Worm (Caenorhabditis elegans) whole organism, L1 larva: ENCODE results near the gene R07B1.7.

Experiments
- C04F5.9 ChIP-seq: sonication (generic microtip); optimal IDR thresholded peaks from 2 replicates; lab custom pipeline; 2016; ENCODE audit warnings: missing genetic modification characterization, missing compliant biosample characterization
- F16B12.6 ChIP-seq: fragments of 150-350 bp; optimal IDR thresholded peaks from 2 replicates; lab custom pipeline; 2014; ENCODE audit warnings: missing biosample characterization, missing genetic modification characterization
- Y116A8C.19 ChIP-seq: sonication (generic microtip); optimal IDR thresholded peaks from 2 replicates; lab custom pipeline; 2016; ENCODE audit warnings: missing compliant biosample characterization, missing genetic modification characterization, borderline replicate concordance
- aly-2 ChIP-seq: fragments of 150-350 bp; optimal IDR thresholded peaks from 2 replicates; lab custom pipeline; 2014; ENCODE audit warnings: missing biosample characterization, missing genetic modification characterization
- ama-1 ChIP-seq: fragments of 150-350 bp; optimal IDR thresholded peaks from 2 replicates; lab custom pipeline; 2014
- blmp-1 ChIP-seq: fragments of 150-350 bp; optimal IDR thresholded peaks from 2 replicates; lab custom pipeline; 2014; ENCODE audit warnings: missing biosample characterization, missing genetic modification characterization
- ceh-63 ChIP-seq: fragments of 200-800 bp; sonication (Bioruptor generic); optimal IDR thresholded peaks from 2 replicates; lab custom pipeline; 2018; ENCODE audit warnings: mild to moderate bottlenecking, missing genetic modification characterization, missing compliant biosample characterization
- ceh-8 ChIP-seq: fragments of 200-800 bp; sonication (Bioruptor generic); optimal IDR thresholded peaks from 2 replicates; lab custom pipeline; 2018; ENCODE audit warnings: mild to moderate bottlenecking, missing genetic modification characterization, moderate library complexity, missing compliant biosample characterization
- ceh-82 ChIP-seq, 3 experiments: fragments of 150-350 bp in 1 of 3; sonication (generic microtip) in 2 of 3; optimal IDR thresholded peaks; 2 replicates each; lab custom pipeline; 2014 to 2017; ENCODE audit warnings: missing biosample characterization in 3 of 3, missing genetic modification characterization in 3 of 3
- ceh-88 ChIP-seq: fragments of 200-800 bp; sonication (Bioruptor generic); IDR thresholded peaks from 2 replicates; pipeline ENCODE4 v1.3.6; 2022; ENCODE audit warnings: missing genetic modification characterization, missing compliant biosample characterization
- dsc-1 ChIP-seq: sonication (generic microtip); optimal IDR thresholded peaks from 2 replicates; lab custom pipeline; 2016; ENCODE audit warnings: mild to moderate bottlenecking, missing genetic modification characterization, missing compliant biosample characterization
- efl-1 ChIP-seq, 4 experiments: fragments of 150-350 bp; optimal IDR thresholded peaks in 3 of 4; peaks in 1 of 4; 1 replicate in 1 of 4; 2 replicates in 3 of 4; lab custom pipeline; 2014; ENCODE audit warnings: missing biosample characterization in 2 of 4, missing genetic modification characterization in 2 of 4, missing genetic modification reagents in 2 of 4
- efl-3 ChIP-seq: fragments of 200-800 bp; sonication (Bioruptor generic); optimal IDR thresholded peaks from 2 replicates; lab custom pipeline; 2018; ENCODE audit warnings: mild to moderate bottlenecking, missing genetic modification characterization, missing compliant biosample characterization
- egl-13 ChIP-seq: sonication (generic microtip); optimal IDR thresholded peaks from 2 replicates; lab custom pipeline; 2016; ENCODE audit warnings: missing genotype, missing genetic modification reagents, missing genetic modification characterization, missing compliant biosample characterization
- fkh-4 ChIP-seq: sonication (generic microtip); optimal IDR thresholded peaks from 2 replicates; lab custom pipeline; 2016; ENCODE audit warnings: missing compliant biosample characterization, missing genetic modification characterization, borderline replicate concordance
- fkh-8 ChIP-seq: sonication (generic microtip); optimal IDR thresholded peaks from 2 replicates; lab custom pipeline; 2016; ENCODE audit warnings: mild to moderate bottlenecking, missing genetic modification characterization, missing compliant biosample characterization
- hpl-2 ChIP-seq: fragments of 150-350 bp; optimal IDR thresholded peaks from 2 replicates; lab custom pipeline; 2014; ENCODE audit warnings: missing biosample characterization, missing genetic modification reagents, missing genetic modification characterization
- jun-1 ChIP-seq: fragments of 150-350 bp; optimal IDR thresholded peaks from 2 replicates; lab custom pipeline; 2014; ENCODE audit warnings: missing biosample characterization, missing genetic modification reagents, missing genetic modification characterization
- lin-14 ChIP-seq: fragments of 200-800 bp; sonication (Bioruptor generic); optimal IDR thresholded peaks from 2 replicates; lab custom pipeline; 2018; ENCODE audit warnings: mild to moderate bottlenecking, missing genetic modification characterization, moderate library complexity, missing compliant biosample characterization
- lin-15B ChIP-seq: fragments of 150-350 bp; sonication (generic microtip); optimal IDR thresholded peaks from 3 replicates; lab custom pipeline; 2014; ENCODE audit warnings: missing biosample characterization, missing genetic modification characterization
- lin-35 ChIP-seq, 2 experiments: fragments of 150-350 bp; optimal IDR thresholded peaks; 2 replicates each; lab custom pipeline; 2014; ENCODE audit warnings: missing biosample characterization in 2 of 2, missing genetic modification characterization in 2 of 2, missing genetic modification reagents in 2 of 2
- lir-3 ChIP-seq: sonication (generic microtip); optimal IDR thresholded peaks from 2 replicates; lab custom pipeline; 2016; ENCODE audit warnings: mild to moderate bottlenecking, missing genetic modification characterization, moderate library complexity, missing compliant biosample characterization; ENCODE audit not compliant: poor library complexity
- lsy-2 ChIP-seq, 2 experiments: fragments of 150-350 bp; optimal IDR thresholded peaks; 2 replicates each; lab custom pipeline; 2014; ENCODE audit warnings: missing biosample characterization in 2 of 2, missing genetic modification characterization in 2 of 2
- mab-9 ChIP-seq: fragments of 200-800 bp; sonication (Bioruptor generic); IDR thresholded peaks from 2 replicates; pipeline ENCODE4 v1.3.6; 2022; ENCODE audit warnings: missing genetic modification reagents, missing genetic modification characterization, missing compliant biosample characterization
- mdl-1 ChIP-seq, 2 experiments: fragments of 150-350 bp; optimal IDR thresholded peaks; 2 replicates each; lab custom pipeline; 2014 to 2017; ENCODE audit warnings: missing biosample characterization in 2 of 2, missing genetic modification characterization in 2 of 2, inconsistent platforms in 1 of 2
- mep-1 ChIP-seq: fragments of 150-350 bp; optimal IDR thresholded peaks from 2 replicates; lab custom pipeline; 2014; ENCODE audit warnings: missing biosample characterization, missing genetic modification characterization
- nhr-12 ChIP-seq: sonication (generic microtip); optimal IDR thresholded peaks from 2 replicates; lab custom pipeline; 2017; ENCODE audit warnings: missing biosample characterization, missing genetic modification characterization
- nhr-20 ChIP-seq: sonication (generic microtip); optimal IDR thresholded peaks from 2 replicates; lab custom pipeline; 2016; ENCODE audit warnings: mild to moderate bottlenecking, missing genetic modification characterization, missing compliant biosample characterization
- nhr-237 ChIP-seq: fragments of 150-350 bp; optimal IDR thresholded peaks from 2 replicates; lab custom pipeline; 2014; ENCODE audit warnings: missing biosample characterization, missing genetic modification characterization
- nhr-47 ChIP-seq: sonication (generic microtip); optimal IDR thresholded peaks from 2 replicates; lab custom pipeline; 2016; ENCODE audit warnings: mild to moderate bottlenecking, missing genetic modification characterization, moderate library complexity, missing compliant biosample characterization
- nhr-71 ChIP-seq: sonication (generic microtip); optimal IDR thresholded peaks from 2 replicates; lab custom pipeline; 2016; ENCODE audit warnings: mild to moderate bottlenecking, missing genetic modification characterization, moderate library complexity, missing compliant biosample characterization
- nhr-77 ChIP-seq: fragments of 150-350 bp; optimal IDR thresholded peaks from 2 replicates; lab custom pipeline; 2014; ENCODE audit warnings: missing biosample characterization, missing genetic modification characterization
- nhr-85 ChIP-seq: sonication (generic microtip); peaks from one replicate; lab custom pipeline; 2016; ENCODE audit warnings: missing genetic modification characterization, inconsistent platforms, missing compliant biosample characterization
- pag-3 ChIP-seq: sonication (generic microtip); optimal IDR thresholded peaks from 2 replicates; lab custom pipeline; 2017; ENCODE audit warnings: missing genetic modification characterization, mild to moderate bottlenecking, missing compliant biosample characterization, antibody characterized with exemption, borderline replicate concordance; ENCODE audit not compliant: insufficient read depth
- rnt-1 ChIP-seq: sonication (generic microtip); optimal IDR thresholded peaks from 2 replicates; lab custom pipeline; 2016; ENCODE audit warnings: mild to moderate bottlenecking, missing genetic modification characterization, moderate library complexity, missing compliant biosample characterization
- snu-23 ChIP-seq: sonication (generic microtip); optimal IDR thresholded peaks from 2 replicates; lab custom pipeline; 2016; ENCODE audit warnings: missing genetic modification characterization, missing compliant biosample characterization
- sox-4 ChIP-seq: sonication (generic microtip); optimal IDR thresholded peaks from 2 replicates; lab custom pipeline; 2016; ENCODE audit warnings: missing genetic modification characterization, missing compliant biosample characterization
- sup-37 ChIP-seq: fragments of 200-800 bp; sonication (Bioruptor generic); optimal IDR thresholded peaks from 2 replicates; lab custom pipeline; 2018; ENCODE audit warnings: mild to moderate bottlenecking, missing genetic modification characterization, missing compliant biosample characterization
- swsn-7 ChIP-seq: sonication (generic microtip); optimal IDR thresholded peaks from 2 replicates; lab custom pipeline; 2016; ENCODE audit warnings: missing genetic modification characterization, missing compliant biosample characterization
- tbx-2 ChIP-seq: sonication (generic microtip); optimal IDR thresholded peaks from 2 replicates; lab custom pipeline; 2016; ENCODE audit warnings: missing genetic modification characterization, missing compliant biosample characterization
- unc-62 ChIP-seq: fragments of 150-350 bp; optimal IDR thresholded peaks from 2 replicates; lab custom pipeline; 2014; ENCODE audit warnings: missing biosample characterization, missing genetic modification reagents, missing genetic modification characterization
- unc-98 ChIP-seq: fragments of 200-800 bp; sonication (Bioruptor generic); IDR thresholded peaks from 2 replicates; pipeline ENCODE4 v1.3.6; 2022; ENCODE audit warnings: missing genetic modification characterization, missing compliant biosample characterization
- vab-15 ChIP-seq: sonication (generic microtip); optimal IDR thresholded peaks from 2 replicates; lab custom pipeline; 2017; ENCODE audit warnings: missing genotype, mild to moderate bottlenecking, missing genetic modification characterization, missing compliant biosample characterization
- xbp-1 ChIP-seq: sonication (generic microtip); optimal IDR thresholded peaks from 2 replicates; lab custom pipeline; 2016; ENCODE audit warnings: missing genetic modification characterization, missing compliant biosample characterization
- zag-1 ChIP-seq: fragments of 150-350 bp; optimal IDR thresholded peaks from 2 replicates; lab custom pipeline; 2014; ENCODE audit warnings: missing biosample characterization, missing genetic modification characterization

The R07B1.7 gene

DNA sequence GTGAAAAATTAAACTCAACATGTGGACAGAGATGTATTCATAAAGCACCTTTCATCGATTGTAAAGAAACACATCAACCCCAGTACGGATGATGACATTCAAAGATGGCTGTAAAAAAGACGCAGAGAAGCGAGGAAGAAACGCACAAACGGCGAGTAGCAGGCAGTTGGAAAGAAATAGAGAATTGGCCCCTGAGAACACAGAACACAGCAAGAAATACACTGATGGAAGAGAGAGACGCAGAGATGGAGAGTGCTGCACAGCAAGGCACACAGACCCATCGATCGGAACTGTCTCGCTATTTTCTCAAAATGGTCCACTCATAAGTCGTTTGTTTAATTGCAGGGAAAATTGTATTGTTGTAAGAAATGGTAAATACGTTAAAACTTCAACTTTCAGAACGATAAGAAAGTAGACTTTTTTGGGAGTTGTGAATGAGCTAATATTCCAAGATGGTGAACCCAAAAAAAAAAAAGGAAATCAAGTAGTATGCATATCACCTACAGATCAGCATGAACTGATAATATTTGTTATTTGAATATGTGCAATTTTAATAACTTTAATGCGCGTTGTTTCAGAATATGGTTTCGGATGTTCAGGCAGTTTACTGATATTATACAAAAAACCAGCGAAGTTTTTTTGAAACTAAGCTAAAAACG, 46.2 kb upstream of the R07B1.7 start (continued):
- TF ChIP-seq nhr-71 (tag; lab: Kevin White, UChicago), result peak; percentile 71

DNA sequence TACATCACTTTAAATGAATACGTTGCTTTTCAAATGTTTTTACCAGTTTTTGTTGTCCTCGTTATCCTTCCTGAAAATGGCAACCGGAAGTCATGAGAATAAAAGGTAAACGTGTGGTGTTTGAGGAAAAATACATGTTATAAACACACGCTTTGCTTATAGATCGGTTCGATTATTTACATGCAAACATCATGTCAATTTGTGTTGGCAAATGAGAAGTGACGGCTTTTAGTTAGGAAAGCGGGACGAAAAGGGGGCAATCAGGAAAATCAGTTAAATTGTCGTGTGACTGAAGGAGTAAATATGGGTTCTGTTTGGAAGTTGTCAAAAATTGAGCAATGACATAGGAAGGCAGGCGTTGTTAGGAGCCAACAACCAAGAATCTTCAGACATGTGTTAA, 37.7 kb upstream of the R07B1.7 start, which contains the start of gene rrc-1:
Gene rrc-1, minus strand, starts transcription at position 74 of the 400 bp plus-strand sequence.
- TF ChIP-seq hpl-2 (no peak), ceh-8 (peak; percentile 76), pag-3 (no peak), nhr-12 (tag; lab: Kevin White, UChicago) (no peak), nhr-85 (tag; lab: Kevin White, UChicago) (no peak), lin-35 (GFP tag; optimal IDR thresholded peaks at IDR 0.05; lab: Kevin White, UChicago) (no peak), mab-9 (GFP tag; lab: Robert Waterston, UW) (no peak)

DNA sequence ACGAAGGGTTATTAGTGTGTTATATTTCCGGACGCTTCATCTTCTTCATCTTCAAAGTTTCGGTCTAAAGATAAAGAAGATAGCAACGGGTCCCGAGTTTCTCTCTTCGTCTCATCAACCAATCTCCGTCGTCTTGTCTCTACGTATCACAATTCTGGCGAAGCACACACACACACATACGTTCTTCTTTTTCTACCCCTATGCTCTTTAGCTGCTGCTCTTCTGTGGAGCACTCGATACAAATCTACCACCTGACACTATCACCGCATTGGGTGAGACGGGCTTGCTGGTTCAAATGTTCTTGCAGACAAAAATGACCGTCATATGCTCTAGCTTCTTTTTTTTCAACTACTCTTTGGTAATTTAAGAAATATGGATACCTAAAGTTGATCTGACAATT, 36.5 kb upstream of the R07B1.7 start:
- TF ChIP-seq lin-14, result peak; percentile 52
- no peak for TF ChIP-seq F16B12.6 (tag; lab: Kevin White, UChicago)
- no peak for TF ChIP-seq nhr-20 (tag; lab: Kevin White, UChicago)
- TF ChIP-seq rnt-1 (tag; lab: Kevin White, UChicago), result peak; percentile 62
- peak in 1 of 2 experiments; percentile 3 for TF ChIP-seq lsy-2 (tag; optimal IDR thresholded peaks at IDR 0.05; lab: Kevin White, UChicago)
- TF ChIP-seq nhr-71 (tag; lab: Kevin White, UChicago), result peak; percentile 40
- TF ChIP-seq C04F5.9 (tag; lab: Kevin White, UChicago), result no peak
- no peak for TF ChIP-seq swsn-7 (tag; lab: Kevin White, UChicago)
- TF ChIP-seq egl-13, result no peak
- no peak for TF ChIP-seq efl-3 (GFP tag; lab: Kevin White, UChicago)
- TF ChIP-seq sup-37 (GFP tag; lab: Kevin White, UChicago), result no peak
- TF ChIP-seq nhr-237 (tag; lab: Kevin White, UChicago), result no peak
- TF ChIP-seq, all 84 proteins: peak for 4

DNA sequence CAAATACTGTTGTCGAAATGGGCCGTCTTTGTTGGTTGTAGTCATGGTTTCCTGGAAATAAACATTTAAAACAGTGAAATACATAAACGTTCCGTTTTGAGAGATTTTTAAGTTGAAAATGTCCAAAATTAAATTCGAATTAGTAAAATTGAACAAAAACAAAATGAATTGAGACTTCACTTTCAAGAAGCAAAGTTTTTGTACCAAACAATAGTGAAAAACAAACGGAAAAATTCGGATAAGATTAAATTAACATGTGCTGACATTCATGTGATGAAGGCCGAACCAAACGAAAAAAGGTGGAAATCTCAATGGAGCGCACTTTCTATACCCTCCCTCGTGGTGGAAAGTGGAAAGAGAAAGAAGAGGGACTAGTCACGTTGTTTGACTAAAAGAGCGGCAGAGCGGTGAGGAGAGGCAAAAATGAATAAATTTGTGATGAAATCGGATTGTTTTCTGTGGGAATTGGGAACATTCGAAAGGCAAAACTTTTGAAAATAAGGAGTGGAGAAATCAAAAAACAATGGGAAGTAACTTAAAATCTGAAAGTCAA, 30.9 kb upstream of the R07B1.7 start, which contains the start of gene ipla-2:
Gene ipla-2, minus strand, starts transcription at position 51 of the 553 bp plus-strand sequence.
- TF ChIP-seq snu-23 (GFP tag; lab: Kevin White, UChicago) (peak; percentile 88), mdl-1 (tag; optimal IDR thresholded peaks at IDR 0.05; lab: Kevin White, UChicago) (peak in 1 of 2 experiments; percentile 92), tbx-2 (peak; percentile 67), Y116A8C.19 (tag; lab: Kevin White, UChicago) (no peak), lin-15B (no peak), nhr-20 (tag; lab: Kevin White, UChicago) (peak; percentile 78), xbp-1 (tag; lab: Kevin White, UChicago) (peak; percentile 59), dsc-1 (tag; lab: Kevin White, UChicago) (peak; percentile 15), fkh-8 (tag; lab: Kevin White, UChicago) (peak; percentile 77), nhr-77 (no peak), ama-1 (lab: Kevin White, UChicago) (no peak), lir-3 (tag; lab: Kevin White, UChicago) (no peak), zag-1 (tag; lab: Kevin White, UChicago) (no peak), jun-1 (tag; lab: Kevin White, UChicago) (peak; percentile 47), C04F5.9 (tag; lab: Kevin White, UChicago) (no peak), sup-37 (GFP tag; lab: Kevin White, UChicago) (no peak), mab-9 (GFP tag; lab: Robert Waterston, UW) (no peak), ceh-82 (tag; optimal IDR thresholded peaks at IDR 0.05; lab: Kevin White, UChicago) (peak in 2 of 3 experiments; percentile 11 to 70), sox-4 (tag; lab: Kevin White, UChicago) (no peak), blmp-1 (tag; lab: Kevin White, UChicago) (peak; percentile 80), aly-2 (tag; lab: Kevin White, UChicago) (no peak), mep-1 (tag; lab: Kevin White, UChicago) (peak; percentile 81), vab-15 (tag; lab: Kevin White, UChicago) (no peak), unc-62 (GFP tag; lab: Kevin White, UChicago) (no peak), unc-98 (GFP tag; lab: Robert Waterston, UW) (no peak), nhr-12 (tag; lab: Kevin White, UChicago) (no peak), ceh-63 (no peak), efl-1 (optimal IDR thresholded peaks at IDR 0.05; lab: Kevin White, UChicago) (peak; percentile 26 to 30), efl-1 (GFP tag; optimal IDR thresholded peaks at IDR 0.05 in 1 of 2; lab: Kevin White, UChicago) (peak; percentile 34 to 65), fkh-4 (tag; lab: Kevin White, UChicago) (no peak), nhr-47 (tag; lab: Kevin White, UChicago) (peak; percentile 65), ceh-88 (no peak)
